Worm (Caenorhabditis elegans): ENCODE measurements around the gene idpb-1.

- no peak for TF ChIP-seq ama-1 (optimal IDR thresholded peaks at IDR 0.05)
- no peak for TF ChIP-seq hmg-4 (GFP tag; optimal IDR thresholded peaks at IDR 0.05)
- no peak for TF ChIP-seq ceh-36 (tag; optimal IDR thresholded peaks at IDR 0.05)
- no peak for TF ChIP-seq flt-1 (GFP tag; IDR thresholded peaks at IDR 0.05)
- TF ChIP-seq hnd-1 (tag; optimal IDR thresholded peaks at IDR 0.05) = no peak
- no peak for TF ChIP-seq tbx-37 (GFP tag; conservative IDR thresholded peaks at IDR 0.05)
- no peak for TF ChIP-seq B0310.2 (tag; optimal IDR thresholded peaks at IDR 0.05)
- TF ChIP-seq sea-1 (GFP tag; conservative IDR thresholded peaks at IDR 0.05) = no peak
- TF ChIP-seq pes-1 (GFP tag; IDR thresholded peaks at IDR 0.05) = no peak
- no peak for TF ChIP-seq ceh-13 (GFP tag; optimal IDR thresholded peaks at IDR 0.05)
- TF ChIP-seq hmbx-1 (tag; optimal IDR thresholded peaks at IDR 0.05) = no peak
- TF ChIP-seq F13C5.2 (tag; optimal IDR thresholded peaks at IDR 0.05) = no peak
- no peak for TF ChIP-seq tbx-11 (GFP tag; IDR thresholded peaks at IDR 0.05)
Observed at ce11 chrII:5092362-5093281, 9.2 kb upstream of the idpb-1 start, which contains the start of gene C04G6.2.
